Fruit fly (Drosophila melanogaster) whole organism, embryonic: ENCODE results near the gene CG31897.

Experiments
- ATbp ChIP-seq: fragments of 200-800 bp; sonication (Bioruptor generic); optimal IDR thresholded peaks from 2 replicates; lab custom pipeline; 2017; ENCODE audit warnings: missing biosample characterization, mild to moderate bottlenecking, missing genetic modification characterization, missing genetic modification reagents
- Asciz ChIP-seq: fragments of 200-800 bp; sonication (Bioruptor generic); optimal IDR thresholded peaks from 2 replicates; lab custom pipeline; 2017; ENCODE audit warnings: missing biosample characterization, mild to moderate bottlenecking, missing genetic modification characterization, missing genetic modification reagents
- CG1024 ChIP-seq: fragments of 200-800 bp; sonication (Bioruptor generic); IDR thresholded peaks from 2 replicates; pipeline ENCODE4 v1.3.6; 2022; ENCODE audit warnings: missing biosample characterization, missing genetic modification characterization
- CG10979 ChIP-seq: fragments of 200-800 bp; sonication (Bioruptor generic); optimal IDR thresholded peaks from 2 replicates; lab custom pipeline; 2018; ENCODE audit warnings: missing biosample characterization, mild to moderate bottlenecking, missing genetic modification characterization, moderate library complexity
- CG12391 ChIP-seq: fragments of 200-800 bp; sonication (Bioruptor generic); optimal IDR thresholded peaks from 3 replicates; lab custom pipeline; 2018; ENCODE audit warnings: missing biosample characterization, mild to moderate bottlenecking, missing genetic modification characterization, moderate library complexity
- CG13424 ChIP-seq: fragments of 200-800 bp; sonication (Bioruptor generic); optimal IDR thresholded peaks from 2 replicates; lab custom pipeline; 2019; ENCODE audit warnings: missing biosample characterization, mild to moderate bottlenecking, missing genetic modification characterization, moderate library complexity
- CG14710 ChIP-seq: fragments of 200-800 bp; sonication (Bioruptor generic); optimal IDR thresholded peaks from 3 replicates; lab custom pipeline; 2019; ENCODE audit warnings: missing biosample characterization, mild to moderate bottlenecking, missing genetic modification characterization, moderate library complexity
- CG1602 ChIP-seq: fragments of 200-800 bp; sonication (Bioruptor generic); optimal IDR thresholded peaks from 3 replicates; lab custom pipeline; 2016; ENCODE audit warnings: missing biosample characterization, missing genetic modification characterization
- CG1603 ChIP-seq: fragments of 200-800 bp; sonication (Bioruptor generic); optimal IDR thresholded peaks from 2 replicates; lab custom pipeline; 2019; ENCODE audit warnings: missing biosample characterization, mild to moderate bottlenecking, missing genetic modification characterization, moderate library complexity
- CG17361 ChIP-seq: fragments of 200-800 bp; sonication (Bioruptor generic); IDR thresholded peaks from 3 replicates; pipeline ENCODE4 v1.3.6; 2022; ENCODE audit warnings: missing biosample characterization, missing genetic modification characterization
- CG18262 ChIP-seq: fragments of 200-800 bp; optimal IDR thresholded peaks from 3 replicates; lab custom pipeline; 2019; ENCODE audit warnings: missing biosample characterization, mild to moderate bottlenecking, missing genetic modification characterization, moderate library complexity
- CG2678 ChIP-seq: fragments of 200-800 bp; sonication (Bioruptor generic); optimal IDR thresholded peaks from 3 replicates; lab custom pipeline; 2019; ENCODE audit warnings: missing biosample characterization, mild to moderate bottlenecking, missing genetic modification characterization, moderate library complexity
- CG2875 ChIP-seq: fragments of 200-800 bp; sonication (Bioruptor generic); optimal IDR thresholded peaks from 2 replicates; lab custom pipeline; 2017; ENCODE audit warnings: missing biosample characterization, mild to moderate bottlenecking, missing genetic modification characterization, missing genetic modification reagents
- CG33557 ChIP-seq: fragments of 200-800 bp; sonication (Bioruptor generic); optimal IDR thresholded peaks from 2 replicates; lab custom pipeline; 2019; ENCODE audit warnings: missing biosample characterization, mild to moderate bottlenecking, missing genetic modification characterization, moderate library complexity
- CG3407 ChIP-seq: fragments of 200-800 bp; sonication (Bioruptor generic); optimal IDR thresholded peaks from 2 replicates; lab custom pipeline; 2018; ENCODE audit warnings: missing biosample characterization, mild to moderate bottlenecking, missing genetic modification characterization
- CG6689 ChIP-seq: fragments of 200-800 bp; sonication (Bioruptor generic); IDR thresholded peaks from 2 replicates; pipeline ENCODE4 v1.3.6; 2022; ENCODE audit warnings: missing biosample characterization, missing genetic modification characterization
- CG7556 ChIP-seq: fragments of 200-800 bp; sonication (Bioruptor generic); optimal IDR thresholded peaks from 2 replicates; lab custom pipeline; 2017; ENCODE audit warnings: missing biosample characterization, mild to moderate bottlenecking, missing genetic modification characterization
- CG8281 ChIP-seq: fragments of 200-800 bp; sonication (Bioruptor generic); optimal IDR thresholded peaks from 2 replicates; lab custom pipeline; 2018; ENCODE audit warnings: missing biosample characterization, mild to moderate bottlenecking, missing genetic modification characterization, moderate library complexity
- CG8388 ChIP-seq: fragments of 200-800 bp; sonication (Bioruptor generic); optimal IDR thresholded peaks from 2 replicates; lab custom pipeline; 2019; ENCODE audit warnings: missing biosample characterization, mild to moderate bottlenecking, missing genetic modification characterization, moderate library complexity
- CG8765 ChIP-seq: fragments of 200-800 bp; sonication (Bioruptor generic); IDR thresholded peaks from 2 replicates; pipeline ENCODE4 v1.3.6; 2022; ENCODE audit warnings: missing biosample characterization, missing genetic modification characterization
- D ChIP-seq, 2 experiments: fragments of 200-800 bp in 1 of 2; fragments of >200 bp in 1 of 2; sonication (Bioruptor generic) in 1 of 2; optimal IDR thresholded peaks; 2 replicates in 1 of 2; 3 replicates in 1 of 2; lab custom pipeline; 2017; ENCODE audit warnings: mild to moderate bottlenecking in 1 of 2, missing biosample characterization in 1 of 2, missing genetic modification characterization in 1 of 2, missing genetic modification reagents in 1 of 2
- D19A ChIP-seq: fragments of 200-800 bp; optimal IDR thresholded peaks from 3 replicates; lab custom pipeline; 2019; ENCODE audit warnings: missing biosample characterization, mild to moderate bottlenecking, missing genetic modification characterization, moderate library complexity
- Elba2 ChIP-seq: fragments of 200-800 bp; sonication (Bioruptor generic); optimal IDR thresholded peaks from 3 replicates; lab custom pipeline; 2016; ENCODE audit warnings: missing biosample characterization, missing genetic modification characterization
- HmgD ChIP-seq: fragments of 200-800 bp; sonication (Bioruptor generic); optimal IDR thresholded peaks from 3 replicates; lab custom pipeline; 2016; ENCODE audit warnings: missing biosample characterization, missing genetic modification characterization
- Kr ChIP-seq: fragments of 200-800 bp; sonication (Bioruptor generic); optimal IDR thresholded peaks from 2 replicates; lab custom pipeline; 2017; ENCODE audit warnings: missing biosample characterization, mild to moderate bottlenecking, missing genetic modification characterization
- Med ChIP-seq: fragments of 200-800 bp; sonication (Bioruptor generic); peaks from one replicate; lab custom pipeline; 2016; ENCODE audit warnings: missing biosample characterization, missing genetic modification characterization, mild to moderate bottlenecking, inconsistent platforms, moderate library complexity
- Sry-β ChIP-seq: fragments of 200-800 bp; sonication (Bioruptor generic); optimal IDR thresholded peaks from 2 replicates; lab custom pipeline; 2018; ENCODE audit warnings: missing biosample characterization, mild to moderate bottlenecking, missing genetic modification characterization, moderate library complexity
- Usf ChIP-seq: fragments of 200-800 bp; sonication (Bioruptor generic); optimal IDR thresholded peaks from 2 replicates; lab custom pipeline; 2017; ENCODE audit warnings: missing genotype, missing biosample characterization, missing genetic modification characterization
- bab2 ChIP-seq: fragments of 200-800 bp; sonication (Bioruptor generic); optimal IDR thresholded peaks from 2 replicates; lab custom pipeline; 2016; ENCODE audit warnings: missing biosample characterization, missing genetic modification characterization
- dmrt11E ChIP-seq: fragments of 200-800 bp; sonication (Bioruptor generic); optimal IDR thresholded peaks from 3 replicates; lab custom pipeline; 2018; ENCODE audit warnings: missing biosample characterization, mild to moderate bottlenecking, missing genetic modification characterization, moderate library complexity
- eve ChIP-seq, 2 experiments: fragments of >200 bp; optimal IDR thresholded peaks; 2 replicates each; lab custom pipeline; 2017; ENCODE audit warnings: missing biosample characterization in 2 of 2, missing genetic modification characterization in 2 of 2
- fd64A ChIP-seq: fragments of 200-800 bp; sonication (Bioruptor generic); optimal IDR thresholded peaks from 3 replicates; lab custom pipeline; 2018; ENCODE audit warnings: missing biosample characterization, mild to moderate bottlenecking, missing genetic modification characterization
- lola ChIP-seq, 3 experiments: fragments of >200 bp in 2 of 3; fragments of 200-800 bp in 1 of 3; sonication (Bioruptor generic) in 1 of 3; optimal IDR thresholded peaks; 2 replicates each; lab custom pipeline; 2017 to 2019; ENCODE audit warnings: missing biosample characterization in 3 of 3, missing genetic modification characterization in 3 of 3, mild to moderate bottlenecking in 1 of 3, moderate library complexity in 1 of 3
- nau ChIP-seq: fragments of 200-800 bp; sonication (Bioruptor generic); optimal IDR thresholded peaks from 3 replicates; lab custom pipeline; 2017; ENCODE audit warnings: missing biosample characterization, mild to moderate bottlenecking, missing genetic modification characterization, missing genetic modification reagents
- nom ChIP-seq: fragments of 200-800 bp; sonication (Bioruptor generic); optimal IDR thresholded peaks from 2 replicates; lab custom pipeline; 2017; ENCODE audit warnings: missing biosample characterization, missing genetic modification characterization, mild to moderate bottlenecking, moderate library complexity, missing genetic modification reagents
- row ChIP-seq: fragments of 200-800 bp; sonication (Bioruptor generic); IDR thresholded peaks from 3 replicates; pipeline ENCODE4 v1.3.6; 2022; ENCODE audit warnings: missing biosample characterization, missing genetic modification characterization
- run ChIP-seq: fragments of 200-800 bp; sonication (Bioruptor generic); optimal IDR thresholded peaks from 3 replicates; lab custom pipeline; 2018; ENCODE audit warnings: missing biosample characterization, mild to moderate bottlenecking, missing genetic modification characterization
- sc ChIP-seq, 3 experiments: fragments of >200 bp in 2 of 3; fragments of 200-800 bp in 1 of 3; sonication (Bioruptor generic) in 1 of 3; optimal IDR thresholded peaks; 2 replicates in 2 of 3; 3 replicates in 1 of 3; lab custom pipeline; 2017; ENCODE audit warnings: mild to moderate bottlenecking in 1 of 3, missing biosample characterization in 1 of 3, missing genetic modification characterization in 1 of 3, missing genetic modification reagents in 1 of 3
- sd ChIP-seq: fragments of 200-800 bp; sonication (Bioruptor generic); optimal IDR thresholded peaks from 3 replicates; lab custom pipeline; 2018; ENCODE audit warnings: missing biosample characterization, mild to moderate bottlenecking, missing genetic modification characterization, moderate library complexity
- shn ChIP-seq: fragments of 200-800 bp; sonication (Bioruptor generic); optimal IDR thresholded peaks from 3 replicates; lab custom pipeline; 2016; ENCODE audit warnings: missing biosample characterization, missing genetic modification characterization
- sr ChIP-seq: fragments of 200-800 bp; sonication (Bioruptor generic); IDR thresholded peaks from 3 replicates; pipeline ENCODE4 v1.3.6; 2022; ENCODE audit warnings: missing biosample characterization, missing genetic modification characterization
- ssp ChIP-seq: fragments of 200-800 bp; sonication (Bioruptor generic); IDR thresholded peaks from 2 replicates; pipeline ENCODE4 v1.3.6; 2022; ENCODE audit warnings: missing biosample characterization, missing genetic modification characterization
- unc-4 ChIP-seq: fragments of 200-800 bp; sonication (Bioruptor generic); IDR thresholded peaks from 2 replicates; pipeline ENCODE4 v1.3.6; 2022; ENCODE audit warnings: missing biosample characterization, missing genetic modification characterization; ENCODE audit not compliant: partially characterized antibody
- unpg ChIP-seq: fragments of 200-800 bp; sonication (Bioruptor generic); optimal IDR thresholded peaks from 3 replicates; lab custom pipeline; 2018; ENCODE audit warnings: missing biosample characterization, mild to moderate bottlenecking, missing genetic modification characterization, moderate library complexity
- vvl ChIP-seq: fragments of 200-800 bp; sonication (Bioruptor generic); IDR thresholded peaks from 2 replicates; pipeline ENCODE4 v1.3.6; 2022; ENCODE audit warnings: missing biosample characterization, missing genetic modification characterization
- wdn ChIP-seq: fragments of 200-800 bp; sonication (Bioruptor generic); IDR thresholded peaks from 2 replicates; pipeline ENCODE4 v1.3.6; 2022; ENCODE audit warnings: missing biosample characterization, missing genetic modification characterization
- wek ChIP-seq: fragments of 200-800 bp; sonication (Bioruptor generic); optimal IDR thresholded peaks from 3 replicates; lab custom pipeline; 2018; ENCODE audit warnings: missing biosample characterization, mild to moderate bottlenecking, missing genetic modification characterization, moderate library complexity

Gene CG31897

DNA sequence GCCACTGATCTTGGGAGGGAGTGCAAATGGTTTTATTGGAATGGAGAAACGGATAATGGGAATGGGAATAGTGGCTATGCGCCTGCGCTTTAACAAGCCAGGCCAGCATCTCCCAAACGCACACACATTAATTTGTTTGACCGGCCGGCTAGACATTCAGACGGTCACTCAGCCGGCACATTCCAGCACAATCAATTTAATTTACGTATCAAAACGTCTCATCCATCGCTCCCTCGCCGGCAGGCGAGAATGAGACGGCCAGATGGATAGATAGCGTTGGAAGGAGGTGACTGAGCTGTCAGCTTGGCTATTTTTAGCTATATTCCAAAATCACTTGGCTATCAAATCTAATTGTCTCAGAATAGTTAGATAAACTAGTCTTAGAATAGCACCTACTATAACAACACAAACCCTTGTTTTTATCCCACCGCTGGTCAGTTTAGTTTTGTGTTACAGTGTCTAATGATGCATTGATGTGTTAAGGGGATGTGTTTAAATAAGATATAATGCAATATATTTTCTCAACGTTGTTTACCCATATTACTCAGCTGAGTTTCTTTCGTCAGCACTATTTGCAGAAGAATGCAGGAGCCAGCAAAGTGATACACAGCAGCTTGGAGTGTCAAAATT is 18.7 kb upstream of the CG31897 start (continued):
- peak; percentile 3 for TF ChIP-seq CG8388 (GFP tag; lab: Kevin White, UChicago)
- peak; percentile 24 for TF ChIP-seq CG3407 (GFP tag; lab: Kevin White, UChicago)
- peak; percentile 29 for TF ChIP-seq CG33557
- TF ChIP-seq unpg (GFP tag; lab: Kevin White, UChicago) = peak; percentile 8
- peak; percentile 14 for TF ChIP-seq CG12391 (tag; lab: Kevin White, UChicago)
- TF ChIP-seq HmgD (GFP tag; lab: Kevin White, UChicago) = no peak
- no peak for TF ChIP-seq shn (GFP tag; lab: Kevin White, UChicago)
- TF ChIP-seq CG2678 = peak; percentile 36
- peak in 1 of 2 experiments; percentile 67 for TF ChIP-seq eve (GFP tag; optimal IDR thresholded peaks at IDR 0.05; lab: Kevin White, UChicago)
- TF ChIP-seq CG13424 = peak; percentile 14
- TF ChIP-seq nom (GFP tag; lab: Kevin White, UChicago) = peak; percentile 39
- TF ChIP-seq CG17361 (GFP tag; lab: Robert Waterston, UW) = peak; percentile 44; the same call in 2 of the 3 replicates
- TF ChIP-seq CG7556 (GFP tag; lab: Kevin White, UChicago) = peak; percentile 6
- no peak for TF ChIP-seq ssp
- peak; percentile 34 for TF ChIP-seq Kr (GFP tag; lab: Kevin White, UChicago)
- 0 out of 2 replicates have a peak, but pooled peaks have one; percentile 12 for TF ChIP-seq wdn (GFP tag; lab: Robert Waterston, UW)
- TF ChIP-seq sc (optimal IDR thresholded peaks at IDR 0.05; lab: Kevin White, UChicago) = no peak
- peak; percentile 9 for TF ChIP-seq sc (GFP tag; optimal IDR thresholded peaks at IDR 0.05; lab: Kevin White, UChicago)
- no peak for TF ChIP-seq run (tag; lab: Kevin White, UChicago)
- peak in 1 of 3 experiments; percentile 38 for TF ChIP-seq lola (GFP tag; optimal IDR thresholded peaks at IDR 0.05; lab: Kevin White, UChicago)
- TF ChIP-seq wek (GFP tag; lab: Kevin White, UChicago) = peak; percentile 28
- TF ChIP-seq D (optimal IDR thresholded peaks at IDR 0.05; lab: Kevin White, UChicago) = peak; percentile 43
- no peak for TF ChIP-seq D (GFP tag; optimal IDR thresholded peaks at IDR 0.05; lab: Kevin White, UChicago)
- TF ChIP-seq Asciz = peak; percentile 2
- peak; percentile 22 for TF ChIP-seq CG10979 (tag; lab: Kevin White, UChicago)
- peak; percentile 33 for TF ChIP-seq CG1602 (GFP tag; lab: Kevin White, UChicago)
- TF ChIP-seq Elba2 (GFP tag; lab: Kevin White, UChicago) = no peak
- peak; percentile 46; the same call in 2 of the 3 replicates for TF ChIP-seq row
- no peak for TF ChIP-seq sr (GFP tag; lab: Robert Waterston, UW)
- no peak for TF ChIP-seq CG1024 (GFP tag; lab: Robert Waterston, UW)
- TF ChIP-seq sd = peak; percentile 95
- TF ChIP-seq ATbp = peak; percentile 71
- TF ChIP-seq D19A (tag; lab: Kevin White, UChicago) = peak; percentile 40
- TF ChIP-seq Med = peak; percentile 44
- TF ChIP-seq CG14710 = peak; percentile 39
- TF ChIP-seq CG8281 (tag; lab: Kevin White, UChicago) = peak; percentile 22
- TF ChIP-seq Usf (GFP tag; lab: Kevin White, UChicago) = no peak
- TF ChIP-seq CG2875 = peak; percentile 53
- peak; percentile 31 for TF ChIP-seq dmrt11E (tag; lab: Kevin White, UChicago)
- TF ChIP-seq CG1603 = peak; percentile 34
- TF ChIP-seq vvl (GFP tag; lab: Robert Waterston, UW) = 0 out of 2 replicates have a peak, but pooled peaks have one; percentile 6
- TF ChIP-seq unc-4 (GFP tag; lab: Robert Waterston, UW) = no peak
- TF ChIP-seq CG8765 (GFP tag; lab: Robert Waterston, UW) = no peak
- TF ChIP-seq CG18262 (tag; lab: Kevin White, UChicago) = peak; percentile 42
- peak; percentile 92 for TF ChIP-seq Sry-β (GFP tag; lab: Kevin White, UChicago)
- no peak for TF ChIP-seq CG6689 (GFP tag; lab: Robert Waterston, UW)
- TF ChIP-seq fd64A = peak; percentile 42
- TF ChIP-seq bab2 (GFP tag; lab: Kevin White, UChicago) = peak; percentile 9
- TF ChIP-seq nau (GFP tag; lab: Kevin White, UChicago) = peak; percentile 14
